Worm (Caenorhabditis elegans): ENCODE results near the gene Y54G11A.17.

DNA sequence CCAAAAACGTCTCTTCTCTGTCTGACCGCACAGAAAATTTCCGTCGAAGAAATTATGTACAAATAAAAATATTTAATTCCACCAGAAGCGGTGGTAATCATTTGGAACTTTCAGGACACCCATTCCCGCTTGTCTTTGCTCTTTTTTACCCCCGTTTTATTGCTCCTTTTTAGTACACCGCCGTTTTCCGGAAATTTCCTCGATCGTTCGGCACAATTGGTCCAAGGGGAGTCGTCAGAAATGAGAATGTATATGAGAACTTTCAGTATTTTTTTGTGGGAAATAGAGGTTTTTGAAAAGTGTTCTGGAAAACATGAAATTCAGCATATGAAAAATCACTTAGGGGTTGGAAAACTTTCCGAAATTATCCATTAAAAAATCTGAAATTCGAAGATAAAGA, 31.6 kb upstream of the Y54G11A.17 start:
- no peak for TF ChIP-seq madf-9 (GFP tag; conservative IDR thresholded peaks at IDR 0.05)
- no peak for TF ChIP-seq nhr-237 (tag; optimal IDR thresholded peaks at IDR 0.05)
- TF ChIP-seq lin-13 (GFP tag; optimal IDR thresholded peaks at IDR 0.05), result no peak
- no peak for TF ChIP-seq dve-1 (tag; optimal IDR thresholded peaks at IDR 0.05; ENCODE audit: insufficient read depth)
- no peak for TF ChIP-seq gei-8 (GFP tag; optimal IDR thresholded peaks at IDR 0.05)

Measured in whole organism, L4 larva.